Worm (Caenorhabditis elegans): ENCODE data around the gene rsp-7.

- TF ChIP-seq ceh-45 (GFP tag; IDR thresholded peaks at IDR 0.05), result no peak
- TF ChIP-seq K02D7.2 (tag; optimal IDR thresholded peaks at IDR 0.05), result no peak
- TF ChIP-seq ceh-14 (tag; optimal IDR thresholded peaks at IDR 0.05), result no peak
- no peak for TF ChIP-seq Y22D7AL.16 (tag; optimal IDR thresholded peaks at IDR 0.05)
- TF ChIP-seq dve-1 (tag; optimal IDR thresholded peaks at IDR 0.05), result no peak
- TF ChIP-seq unc-55 (GFP tag; optimal IDR thresholded peaks at IDR 0.05), result no peak
- TF ChIP-seq sox-2 (GFP tag; IDR thresholded peaks at IDR 0.05), result no peak
- TF ChIP-seq ceh-31 (tag; optimal IDR thresholded peaks at IDR 0.05), result no peak
- TF ChIP-seq tbx-7 (tag; optimal IDR thresholded peaks at IDR 0.05), result no peak
- no peak for TF ChIP-seq hlh-30 (tag; optimal IDR thresholded peaks at IDR 0.05; ENCODE audit: insufficient read depth)
- TF ChIP-seq unc-86 (tag; optimal IDR thresholded peaks at IDR 0.05), result no peak
- TF ChIP-seq fax-1 (tag; optimal IDR thresholded peaks at IDR 0.05), result no peak
- TF ChIP-seq ets-4 (tag; optimal IDR thresholded peaks at IDR 0.05), result no peak
- TF ChIP-seq fkh-10 (GFP tag; optimal IDR thresholded peaks at IDR 0.05), result no peak
Observed at ce11 chrII:10707439-10708096, 48.6 kb downstream of the rsp-7 start.
